Worm (Caenorhabditis elegans): ENCODE measurements around the gene F13H10.6.

The F13H10.6 gene

DNA sequence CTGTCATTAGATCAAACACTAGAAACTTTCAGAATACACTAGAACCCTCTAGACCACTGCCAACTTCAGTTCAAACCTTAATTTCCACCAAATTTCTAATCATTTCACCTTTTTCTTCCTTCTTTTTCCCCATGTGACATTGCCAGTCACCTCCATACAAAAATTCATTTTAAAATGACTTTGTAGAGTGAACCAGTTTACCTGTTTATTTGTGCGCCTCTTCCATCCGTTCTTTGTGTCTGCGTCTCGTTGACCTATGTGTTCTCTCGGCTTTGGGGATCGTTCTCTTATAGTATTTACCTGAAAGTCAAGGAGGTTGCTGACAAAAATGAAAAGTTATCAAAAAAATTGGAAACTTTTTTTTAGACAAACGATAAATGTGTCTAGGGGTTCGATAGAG is 28.5 kb upstream of the F13H10.6 start (continued):
- TF ChIP-seq C17E4.6 (GFP tag; IDR thresholded peaks at IDR 0.05) (no peak), rpc-1 (optimal IDR thresholded peaks at IDR 0.05) (peak; percentile 24), rpc-1 (tag; optimal IDR thresholded peaks at IDR 0.05) (no peak)

DNA sequence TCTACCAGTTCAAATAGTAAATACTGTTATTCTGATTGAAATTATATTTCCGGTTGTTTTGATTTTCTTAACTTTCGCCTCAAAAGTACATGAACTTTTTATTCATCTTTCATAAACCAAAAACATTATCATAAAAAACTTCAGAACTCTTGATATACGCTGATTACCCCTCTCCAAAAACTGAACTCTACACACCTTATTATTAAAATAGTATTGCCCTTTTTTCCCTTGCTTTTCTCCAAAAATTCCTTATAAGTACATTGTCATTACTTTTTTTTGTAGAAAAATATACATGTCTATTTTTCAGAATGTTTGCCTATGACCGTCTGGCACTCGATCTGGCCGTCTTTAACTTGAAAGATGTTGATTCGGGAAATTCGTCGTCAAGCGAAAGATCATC is 27.3 kb upstream of the F13H10.6 start, which contains the start of gene Y43E12A.2:
Gene Y43E12A.2, plus strand, starts transcription at position 301 of the 400 bp plus-strand sequence.
- no peak for TF ChIP-seq lin-26 (GFP tag; IDR thresholded peaks at IDR 0.05)
- no peak for TF ChIP-seq cebp-2 (GFP tag; IDR thresholded peaks at IDR 0.05)
- TF ChIP-seq gei-17 (GFP tag; optimal IDR thresholded peaks at IDR 0.05): no peak
- no peak for TF ChIP-seq Y67H2A.10 (GFP tag; conservative IDR thresholded peaks at IDR 0.05)
- TF ChIP-seq madf-8 (GFP tag; conservative IDR thresholded peaks at IDR 0.05): no peak
- no peak for TF ChIP-seq lin-40 (tag; optimal IDR thresholded peaks at IDR 0.05)
- no peak for TF ChIP-seq mxl-1 (tag; optimal IDR thresholded peaks at IDR 0.05)
- no peak for TF ChIP-seq unc-62 (GFP tag; optimal IDR thresholded peaks at IDR 0.05)
- TF ChIP-seq ama-1 (optimal IDR thresholded peaks at IDR 0.05): no peak
- no peak for TF ChIP-seq ama-1 (GFP tag; optimal IDR thresholded peaks at IDR 0.05)
- TF ChIP-seq ztf-22 (GFP tag; optimal IDR thresholded peaks at IDR 0.05): no peak
- TF ChIP-seq snpc-1.3 (tag; optimal IDR thresholded peaks at IDR 0.05; ENCODE audit: insufficient read depth): no peak
- no peak for TF ChIP-seq aptf-2 (GFP tag; conservative IDR thresholded peaks at IDR 0.05)
- TF ChIP-seq lag-1 (GFP tag; IDR thresholded peaks at IDR 0.05): no peak

DNA sequence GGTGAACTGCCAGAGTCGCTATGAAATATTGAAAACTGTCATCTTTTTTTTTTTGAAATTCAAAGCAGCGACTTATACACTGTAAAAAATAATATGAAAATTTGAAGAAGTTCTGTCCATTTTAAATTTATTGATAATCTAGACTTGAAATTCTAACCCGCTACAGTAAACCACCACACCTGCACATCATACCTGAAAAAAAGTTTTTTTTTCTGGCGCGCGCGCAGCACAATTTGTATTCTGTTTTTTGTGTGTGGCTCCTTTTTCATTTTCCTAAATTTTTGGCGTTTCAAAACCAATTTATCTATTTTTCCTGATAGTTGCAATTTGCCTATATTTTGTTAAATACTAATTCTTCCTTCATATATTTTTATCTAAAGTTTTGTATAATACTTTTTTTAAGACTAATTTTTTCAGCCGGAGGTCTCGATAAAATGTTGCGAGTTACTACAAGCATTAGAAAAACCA is 23.5 kb upstream of the F13H10.6 start, which contains the start of gene cyb-2.1:
Gene cyb-2.1, plus strand, starts transcription at position 418 of the 468 bp plus-strand sequence.
- no peak for TF ChIP-seq mel-28 (tag; optimal IDR thresholded peaks at IDR 0.05; ENCODE audit: borderline replicate concordance)
- TF ChIP-seq efl-1 (GFP tag; optimal IDR thresholded peaks at IDR 0.05): peak; percentile 59
- TF ChIP-seq snpc-4 (GFP tag; optimal IDR thresholded peaks at IDR 0.05): no peak
- no peak for TF ChIP-seq snpc-4 (tag; optimal IDR thresholded peaks at IDR 0.05)
- TF ChIP-seq madf-8 (GFP tag; conservative IDR thresholded peaks at IDR 0.05): peak; percentile 96
- peak; percentile 71 for TF ChIP-seq F33H1.4 (GFP tag; IDR thresholded peaks at IDR 0.05)
- peak; percentile 55 for TF ChIP-seq D2030.7 (GFP tag; IDR thresholded peaks at IDR 0.05)
- peak; percentile 84 for TF ChIP-seq lsl-1 (GFP tag; optimal IDR thresholded peaks at IDR 0.05)
- TF ChIP-seq madf-6 (GFP tag; IDR thresholded peaks at IDR 0.05): peak; percentile 98
- TF ChIP-seq hrde-1 (tag; optimal IDR thresholded peaks at IDR 0.05; ENCODE audit: borderline replicate concordance): no peak
- no peak for TF ChIP-seq zfh-2 (GFP tag; conservative IDR thresholded peaks at IDR 0.05)
- TF ChIP-seq ama-1 (optimal IDR thresholded peaks at IDR 0.05): no peak
- TF ChIP-seq ama-1 (GFP tag; optimal IDR thresholded peaks at IDR 0.05): no peak
- peak; percentile 43; the same call in 1 of the 2 replicates for TF ChIP-seq rcor-1 (GFP tag; IDR thresholded peaks at IDR 0.05)
- TF ChIP-seq xnd-1 (tag; optimal IDR thresholded peaks at IDR 0.05): peak; percentile 84
- TF ChIP-seq ceh-91 (GFP tag; IDR thresholded peaks at IDR 0.05): peak; percentile 69
- TF ChIP-seq dpl-1 (GFP tag; optimal IDR thresholded peaks at IDR 0.05): no peak
- peak; percentile 18; the same call in 1 of the 2 replicates for TF ChIP-seq hmg-1.2 (GFP tag; IDR thresholded peaks at IDR 0.05)
- 0 out of 2 replicates have a peak, but pooled peaks have one; percentile 31 for TF ChIP-seq hsf-1 (GFP tag; IDR thresholded peaks at IDR 0.05)

DNA sequence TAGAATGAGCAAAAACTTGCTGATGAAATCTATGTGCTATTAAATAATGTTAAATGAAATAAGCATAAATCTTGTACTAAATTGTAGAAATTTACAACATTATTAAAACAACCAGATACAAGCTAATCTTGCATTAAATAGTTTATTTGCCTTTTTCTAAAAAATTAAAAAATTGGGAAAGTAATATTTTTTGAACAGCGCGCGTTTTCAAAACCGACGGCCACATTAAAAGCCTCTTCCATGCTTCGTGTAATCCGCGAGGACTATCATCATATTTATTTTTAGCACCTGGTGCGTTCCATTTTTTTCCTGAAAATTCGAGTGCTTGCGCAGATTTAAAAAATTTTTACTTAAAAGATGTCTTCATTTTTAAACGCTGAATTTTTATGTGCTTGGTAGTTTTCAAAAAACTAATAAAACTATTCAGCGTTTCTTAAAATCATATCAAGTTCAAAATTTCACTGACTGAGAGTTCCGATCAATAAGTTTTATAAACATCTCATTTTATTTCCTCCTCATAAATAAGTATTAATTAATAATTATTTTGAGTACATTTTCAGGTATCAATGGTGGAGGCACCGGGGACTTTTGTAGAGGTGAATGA is 21.7 kb upstream of the F13H10.6 start, which contains the start of gene Y43E12A.3:
Gene Y43E12A.3, plus strand, starts transcription at position 554 of the 604 bp plus-strand sequence.
- TF ChIP-seq D2030.7 (GFP tag; IDR thresholded peaks at IDR 0.05) (peak; percentile 24; the same call in 1 of the 2 replicates), rcor-1 (GFP tag; IDR thresholded peaks at IDR 0.05) (0 out of 2 replicates have a peak, but pooled peaks have one; percentile 5), Y53G8AR.9 (GFP tag; conservative IDR thresholded peaks at IDR 0.05) (0 out of 2 replicates have a peak, but pooled peaks have one; percentile 48), ekl-4 (GFP tag; IDR thresholded peaks at IDR 0.05) (peak; percentile 60; the same call in 1 of the 2 replicates), hsf-1 (GFP tag; IDR thresholded peaks at IDR 0.05) (0 out of 2 replicates have a peak, but pooled peaks have one; percentile 43), madf-6 (GFP tag; IDR thresholded peaks at IDR 0.05) (peak; percentile 72), madf-8 (GFP tag; conservative IDR thresholded peaks at IDR 0.05) (peak; percentile 30; the same call in 1 of the 2 replicates), F33H1.4 (GFP tag; IDR thresholded peaks at IDR 0.05) (peak; percentile 28; the same call in 1 of the 2 replicates), ceh-91 (GFP tag; IDR thresholded peaks at IDR 0.05) (peak; percentile 34; the same call in 1 of the 2 replicates)

Measured in whole organism, young adult.